Fruit fly (Drosophila melanogaster): Measurements from ENCODE around the gene Ugt304A1.

The Ugt304A1 gene

dm6 chr3R:11178300-11178699, 3.1 kb upstream of the Ugt304A1 start (continued):
- TF ChIP-seq sim (GFP tag; IDR thresholded peaks at IDR 0.05) (no peak), Sin3A (optimal IDR thresholded peaks at IDR 0.05) (no peak), CG2129 (GFP tag; IDR thresholded peaks at IDR 0.05; ENCODE audit: partially characterized antibody) (no peak), Trl (optimal IDR thresholded peaks at IDR 0.05) (no peak), Trl (GFP tag; optimal IDR thresholded peaks at IDR 0.05) (no peak), lilli (GFP tag; optimal IDR thresholded peaks at IDR 0.05) (no peak), dpn (GFP tag; optimal IDR thresholded peaks at IDR 0.05) (no peak), yki (optimal IDR thresholded peaks at IDR 0.05) (no peak), CG4282 (GFP tag; optimal IDR thresholded peaks at IDR 0.05) (no peak), CG32772 (GFP tag; IDR thresholded peaks at IDR 0.05) (0 out of 2 replicates have a peak, but pooled peaks have one; percentile 18), CG6689 (GFP tag; IDR thresholded peaks at IDR 0.05) (no peak), tx (GFP tag; optimal IDR thresholded peaks at IDR 0.05) (no peak), CG2116 (GFP tag; optimal IDR thresholded peaks at IDR 0.05) (no peak), Drgx (GFP tag; IDR thresholded peaks at IDR 0.05) (no peak), CG30403 (GFP tag; optimal IDR thresholded peaks at IDR 0.05) (no peak), Eip74EF (GFP tag; optimal IDR thresholded peaks at IDR 0.05) (no peak), crol (GFP tag; IDR thresholded peaks at IDR 0.05) (no peak), sc (optimal IDR thresholded peaks at IDR 0.05) (no peak), sc (GFP tag; optimal IDR thresholded peaks at IDR 0.05) (no peak), klu (GFP tag; IDR thresholded peaks at IDR 0.05) (no peak), CG3726 (GFP tag; IDR thresholded peaks at IDR 0.05) (no peak), CG30020 (tag; optimal IDR thresholded peaks at IDR 0.05) (no peak), Optix (GFP tag; IDR thresholded peaks at IDR 0.05) (no peak), BEAF-32 (GFP tag; optimal IDR thresholded peaks at IDR 0.05) (no peak), CG17328 (GFP tag; IDR thresholded peaks at IDR 0.05) (no peak), crc (GFP tag; optimal IDR thresholded peaks at IDR 0.05) (no peak), ro (GFP tag; IDR thresholded peaks at IDR 0.05) (no peak), CG3407 (GFP tag; optimal IDR thresholded peaks at IDR 0.05) (no peak), CG8924 (tag; optimal IDR thresholded peaks at IDR 0.05) (no peak), CG10274 (GFP tag; optimal IDR thresholded peaks at IDR 0.05) (no peak), hth (optimal IDR thresholded peaks at IDR 0.05) (no peak), Dbx (GFP tag; IDR thresholded peaks at IDR 0.05) (no peak), CG1529 (GFP tag; optimal IDR thresholded peaks at IDR 0.05) (no peak), ranshi (GFP tag; IDR thresholded peaks at IDR 0.05) (no peak), da (GFP tag; optimal IDR thresholded peaks at IDR 0.05) (no peak), ci (GFP tag; IDR thresholded peaks at IDR 0.05) (0 out of 3 replicates have a peak, but pooled peaks have one; percentile 14), CG31388 (GFP tag; optimal IDR thresholded peaks at IDR 0.05) (no peak), chn (GFP tag; optimal IDR thresholded peaks at IDR 0.05) (no peak), CG12299 (tag; optimal IDR thresholded peaks at IDR 0.05) (no peak), Dfd (GFP tag; optimal IDR thresholded peaks at IDR 0.05) (no peak), CG17612 (GFP tag; IDR thresholded peaks at IDR 0.05) (no peak), Abd-B (GFP tag; optimal IDR thresholded peaks at IDR 0.05) (no peak), CG8478 (optimal IDR thresholded peaks at IDR 0.05) (no peak), CG11504 (tag; optimal IDR thresholded peaks at IDR 0.05) (peak; percentile 37), cas (GFP tag; IDR thresholded peaks at IDR 0.05) (no peak), kah (GFP tag; optimal IDR thresholded peaks at IDR 0.05) (no peak), CG32767 (GFP tag; IDR thresholded peaks at IDR 0.05) (no peak), Dp (GFP tag; optimal IDR thresholded peaks at IDR 0.05) (no peak), CG10431 (GFP tag; optimal IDR thresholded peaks at IDR 0.05) (no peak), CG42726 (GFP tag; IDR thresholded peaks at IDR 0.05; ENCODE audit: partially characterized antibody) (no peak), cwo (GFP tag; optimal IDR thresholded peaks at IDR 0.05) (no peak), stwl (tag; optimal IDR thresholded peaks at IDR 0.05) (no peak), CG4360 (GFP tag; IDR thresholded peaks at IDR 0.05) (no peak), Lhr (GFP tag; optimal IDR thresholded peaks at IDR 0.05) (no peak), unpg (GFP tag; optimal IDR thresholded peaks at IDR 0.05) (peak; percentile 26)
